Fruit fly (Drosophila melanogaster): ENCODE results near the gene CG15530.
A peak's percentile ranks its signal among the peaks of the same experiment; 100 is the strongest.

DNA sequence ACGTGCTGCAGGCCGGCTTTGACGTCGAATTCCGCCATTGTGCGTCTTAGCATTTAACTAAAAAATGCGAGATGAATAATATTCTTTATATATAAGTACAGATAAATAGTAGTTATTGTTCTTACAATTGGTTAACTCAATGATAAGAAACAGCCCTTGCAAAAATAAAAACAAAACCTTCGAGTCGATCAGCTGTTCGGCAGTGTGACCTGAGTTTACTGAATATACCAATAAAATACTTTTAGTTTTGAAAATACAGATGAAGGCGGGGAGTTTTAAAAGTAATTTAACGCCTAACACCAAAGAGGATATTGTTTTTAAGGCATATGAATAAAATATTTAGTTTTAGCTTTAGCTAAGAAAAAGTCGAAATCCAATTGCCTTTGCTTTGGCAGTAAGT, at the start of gene CG15530, which contains the start of gene CG1983:
- TF ChIP-seq Hr96 (GFP tag; optimal IDR thresholded peaks at IDR 0.05) (no peak), cnc (optimal IDR thresholded peaks at IDR 0.05) (no peak), Clk (GFP tag; optimal IDR thresholded peaks at IDR 0.05) (no peak), tj (GFP tag; optimal IDR thresholded peaks at IDR 0.05) (no peak), bab1 (GFP tag; optimal IDR thresholded peaks at IDR 0.05) (no peak), kay (GFP tag; ENCODE audit: borderline replicate concordance) (peak; percentile 82), CG7101 (tag; optimal IDR thresholded peaks at IDR 0.05) (no peak)
